Worm (Caenorhabditis elegans) whole organism, mixed stage, embryonic: ENCODE data around the gene sri-54.

Source experiments
- ces-1 ChIP-seq: fragments of 150-350 bp; optimal IDR thresholded peaks from 2 replicates; lab custom pipeline; 2014; ENCODE audit warnings: missing biosample characterization, missing genetic modification reagents, missing genetic modification characterization
- cnd-1 ChIP-seq: fragments of 200-800 bp; sonication (Bioruptor generic); optimal IDR thresholded peaks from 2 replicates; lab custom pipeline; 2018; ENCODE audit warnings: mild to moderate bottlenecking, missing genetic modification characterization, missing compliant biosample characterization
- elt-3 ChIP-seq: fragments of 150-350 bp; optimal IDR thresholded peaks from 2 replicates; lab custom pipeline; 2014; ENCODE audit warnings: missing biosample characterization, missing genetic modification characterization
- flh-1 ChIP-seq: fragments of 200-800 bp; sonication (Bioruptor generic); optimal IDR thresholded peaks from 2 replicates; lab custom pipeline; 2018; ENCODE audit warnings: mild to moderate bottlenecking, missing genetic modification characterization, moderate library complexity, missing compliant biosample characterization
- ham-2 ChIP-seq: fragments of 200-800 bp; sonication (Bioruptor generic); optimal IDR thresholded peaks from 2 replicates; lab custom pipeline; 2018; ENCODE audit warnings: mild to moderate bottlenecking, missing genetic modification characterization, missing compliant biosample characterization
- lin-13 ChIP-seq: fragments of 150-350 bp; optimal IDR thresholded peaks from 2 replicates; lab custom pipeline; 2014; ENCODE audit warnings: missing biosample characterization, missing genetic modification characterization
- lsy-2 ChIP-seq: fragments of 150-350 bp; optimal IDR thresholded peaks from 2 replicates; lab custom pipeline; 2014; ENCODE audit warnings: missing biosample characterization, missing genetic modification characterization
- nhr-12 ChIP-seq: fragments of 150-350 bp; optimal IDR thresholded peaks from 2 replicates; lab custom pipeline; 2014; ENCODE audit warnings: missing biosample characterization, missing genetic modification characterization
- nhr-237 ChIP-seq: fragments of 150-350 bp; optimal IDR thresholded peaks from 2 replicates; lab custom pipeline; 2014; ENCODE audit warnings: missing biosample characterization, missing genetic modification characterization
- pha-4 ChIP-seq: fragments of 150-350 bp; optimal IDR thresholded peaks from 2 replicates; lab custom pipeline; 2018; ENCODE audit warnings: missing biosample characterization, missing genetic modification reagents, missing genetic modification characterization
- snpc-4 ChIP-seq: fragments of 150-350 bp; optimal IDR thresholded peaks from 2 replicates; lab custom pipeline; 2014; ENCODE audit warnings: missing biosample characterization, missing genetic modification characterization
- unc-120 ChIP-seq: sonication (generic microtip); optimal IDR thresholded peaks from 2 replicates; lab custom pipeline; 2017; ENCODE audit warnings: missing genetic modification characterization, missing compliant biosample characterization; ENCODE audit not compliant: poor library complexity, severe bottlenecking
- ztf-11 ChIP-seq: fragments of 150-350 bp; optimal IDR thresholded peaks from 2 replicates; lab custom pipeline; 2014; ENCODE audit warnings: missing biosample characterization, missing genetic modification characterization

DNA sequence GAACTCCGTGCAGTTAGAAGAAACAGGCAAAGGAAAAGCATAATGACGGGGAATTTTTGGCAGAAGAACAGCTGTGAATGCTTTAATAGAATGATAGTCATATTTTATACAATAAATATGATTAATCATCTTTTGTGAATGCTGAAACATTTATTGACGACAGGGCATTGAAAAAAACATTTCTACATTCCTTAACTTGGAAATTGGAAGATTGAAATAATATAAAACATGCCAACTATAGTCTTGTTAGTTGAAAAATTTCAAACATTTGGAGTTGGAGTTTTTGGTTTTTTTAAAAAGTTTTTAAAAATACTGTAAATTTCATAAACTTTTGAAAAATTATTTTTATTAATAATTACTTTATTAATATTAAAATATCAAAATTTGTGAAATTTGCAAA lies 40.8 kb downstream of the sri-54 start, which contains the start of gene Y25C1A.14:
- no peak for TF ChIP-seq ham-2
- TF ChIP-seq nhr-237 = no peak
- no peak for TF ChIP-seq unc-120 (tag; lab: Kevin White, UChicago)
- TF ChIP-seq flh-1 = no peak
- TF ChIP-seq snpc-4 = no peak
- TF ChIP-seq lin-13 (tag; lab: Kevin White, UChicago) = no peak
- no peak for TF ChIP-seq pha-4 (tag; lab: Kevin White, UChicago)
- no peak for TF ChIP-seq lsy-2 (tag; lab: Kevin White, UChicago)
- no peak for TF ChIP-seq ztf-11 (tag; lab: Kevin White, UChicago)
- no peak for TF ChIP-seq elt-3 (tag; lab: Kevin White, UChicago)
- TF ChIP-seq ces-1 = no peak
- TF ChIP-seq cnd-1 (tag; lab: Kevin White, UChicago) = no peak
- TF ChIP-seq nhr-12 (tag; lab: Kevin White, UChicago) = no peak
